Fruit fly (Drosophila melanogaster): ENCODE data around the gene CG11155.

- TF ChIP-seq Hr4 (GFP tag; optimal IDR thresholded peaks at IDR 0.05) (no peak), CG8319 (GFP tag; optimal IDR thresholded peaks at IDR 0.05) (no peak), CG32006 (GFP tag; optimal IDR thresholded peaks at IDR 0.05) (no peak), Met (GFP tag; optimal IDR thresholded peaks at IDR 0.05) (no peak), fd85E (GFP tag; optimal IDR thresholded peaks at IDR 0.05) (no peak), Hr38 (GFP tag; optimal IDR thresholded peaks at IDR 0.05) (no peak), acj6 (GFP tag; optimal IDR thresholded peaks at IDR 0.05) (no peak), cyc (GFP tag; optimal IDR thresholded peaks at IDR 0.05) (no peak), CG16779 (tag; optimal IDR thresholded peaks at IDR 0.05) (no peak)
Measured at dm6 chr4:1090304-1090703, 36.1 kb upstream of the CG11155 start.
